Fruit fly (Drosophila melanogaster): ENCODE results near the gene CG11756.
A peak's percentile ranks its signal among the peaks of the same experiment; 100 is the strongest.

The CG11756 gene

dm6 chrX:11355708-11356174 is 7.8 kb downstream of the CG11756 start, which contains the start of gene dsh (continued):
- TF ChIP-seq Mrtf (GFP tag; IDR thresholded peaks at IDR 0.05) (no peak), CG17612 (GFP tag; IDR thresholded peaks at IDR 0.05) (no peak), CG2116 (GFP tag; optimal IDR thresholded peaks at IDR 0.05) (peak; percentile 56), Doc2 (GFP tag; IDR thresholded peaks at IDR 0.05) (no peak), Dp (GFP tag; optimal IDR thresholded peaks at IDR 0.05) (peak; percentile 60), E2f2 (GFP tag; IDR thresholded peaks at IDR 0.05) (peak; percentile 62), slou (GFP tag; optimal IDR thresholded peaks at IDR 0.05) (no peak), hb (GFP tag; IDR thresholded peaks at IDR 0.05; ENCODE audit: partially characterized antibody) (no peak), CG17359 (tag; optimal IDR thresholded peaks at IDR 0.05) (no peak), CG4328 (GFP tag; optimal IDR thresholded peaks at IDR 0.05) (no peak), H15 (GFP tag; IDR thresholded peaks at IDR 0.05) (no peak), Jarid2 (GFP tag; optimal IDR thresholded peaks at IDR 0.05) (no peak), tup (GFP tag; optimal IDR thresholded peaks at IDR 0.05) (no peak), Mes4 (GFP tag; optimal IDR thresholded peaks at IDR 0.05) (no peak), Poxn (GFP tag; IDR thresholded peaks at IDR 0.05) (no peak), CG11398 (GFP tag; optimal IDR thresholded peaks at IDR 0.05) (no peak), CG17328 (GFP tag; IDR thresholded peaks at IDR 0.05) (no peak), CG2875 (GFP tag; optimal IDR thresholded peaks at IDR 0.05) (no peak), luna (GFP tag; optimal IDR thresholded peaks at IDR 0.05) (no peak), Pdp1 (GFP tag; optimal IDR thresholded peaks at IDR 0.05) (peak in 1 of 2 experiments; percentile 27), CG14710 (tag; optimal IDR thresholded peaks at IDR 0.05) (peak; percentile 57), H2.0 (GFP tag; IDR thresholded peaks at IDR 0.05) (no peak), Oaz (GFP tag; IDR thresholded peaks at IDR 0.05) (no peak), mam (GFP tag; optimal IDR thresholded peaks at IDR 0.05) (no peak), CG4404 (GFP tag; IDR thresholded peaks at IDR 0.05) (no peak), br (optimal IDR thresholded peaks at IDR 0.05) (no peak), CG8478 (optimal IDR thresholded peaks at IDR 0.05) (no peak), crc (GFP tag; optimal IDR thresholded peaks at IDR 0.05) (no peak), CG11695 (GFP tag; IDR thresholded peaks at IDR 0.05) (no peak), ERR (GFP tag; optimal IDR thresholded peaks at IDR 0.05) (no peak), Fer2 (tag; optimal IDR thresholded peaks at IDR 0.05) (no peak), CG2129 (GFP tag; IDR thresholded peaks at IDR 0.05; ENCODE audit: partially characterized antibody) (0 out of 2 replicates have a peak, but pooled peaks have one; percentile 21), CG7963 (GFP tag; IDR thresholded peaks at IDR 0.05; ENCODE audit: partially characterized antibody) (no peak), Kr (GFP tag; optimal IDR thresholded peaks at IDR 0.05) (no peak), ara (GFP tag; IDR thresholded peaks at IDR 0.05) (no peak), lbe (GFP tag; optimal IDR thresholded peaks at IDR 0.05) (no peak), tgo (GFP tag; IDR thresholded peaks at IDR 0.05) (no peak), gro (GFP tag; optimal IDR thresholded peaks at IDR 0.05) (no peak), CG5180 (GFP tag; optimal IDR thresholded peaks at IDR 0.05) (no peak), CG2678 (tag; optimal IDR thresholded peaks at IDR 0.05) (no peak), slbo (GFP tag; IDR thresholded peaks at IDR 0.05) (no peak), Opbp (GFP tag; IDR thresholded peaks at IDR 0.05; ENCODE audit: partially characterized antibody) (0 out of 3 replicates have a peak, but pooled peaks have one; percentile 6), lilli (GFP tag; optimal IDR thresholded peaks at IDR 0.05) (peak; percentile 21), peb (GFP tag; IDR thresholded peaks at IDR 0.05) (no peak), CG9876 (GFP tag; optimal IDR thresholded peaks at IDR 0.05) (no peak), tx (GFP tag; optimal IDR thresholded peaks at IDR 0.05) (no peak), HmgD (GFP tag; optimal IDR thresholded peaks at IDR 0.05) (no peak), gfzf (GFP tag; optimal IDR thresholded peaks at IDR 0.05) (peak; percentile 82), nerfin-2 (GFP tag; IDR thresholded peaks at IDR 0.05; ENCODE audit: partially characterized antibody) (no peak), chinmo (GFP tag; IDR thresholded peaks at IDR 0.05; ENCODE audit: partially characterized antibody) (no peak), wek (GFP tag; optimal IDR thresholded peaks at IDR 0.05) (no peak), dimm (GFP tag; IDR thresholded peaks at IDR 0.05) (no peak)
